Worm (Caenorhabditis elegans): ENCODE results near the gene wrn-1.

DNA sequence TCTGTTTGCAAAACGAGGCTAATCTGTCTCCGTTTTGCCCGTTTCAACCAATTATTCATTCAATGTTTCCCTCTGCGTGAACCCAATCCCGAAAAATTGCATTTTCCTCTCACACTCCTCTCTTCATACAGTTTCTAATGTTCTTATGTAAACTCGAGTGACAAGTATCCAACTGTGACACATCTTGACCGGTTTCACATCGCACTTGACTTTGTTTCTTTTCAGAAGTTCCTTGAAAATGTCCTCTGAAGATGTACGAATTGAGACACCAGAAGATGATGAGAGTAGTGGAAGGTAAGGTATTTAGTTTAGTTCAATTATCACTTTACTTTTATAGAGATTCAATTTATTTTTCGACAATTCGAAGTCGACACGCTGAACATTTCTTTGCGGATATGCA is 22.8 kb upstream of the wrn-1 start, which contains the start of gene abcx-1:
- TF ChIP-seq skn-1 (tag; optimal IDR thresholded peaks at IDR 0.05) (no peak), unc-130 (GFP tag; optimal IDR thresholded peaks at IDR 0.05) (no peak), egl-27 (tag; optimal IDR thresholded peaks at IDR 0.05) (no peak), Y5F2A.4 (GFP tag; optimal IDR thresholded peaks at IDR 0.05) (no peak), mxl-3 (GFP tag; optimal IDR thresholded peaks at IDR 0.05) (no peak), lin-39 (tag; optimal IDR thresholded peaks at IDR 0.05) (no peak), unc-62 (GFP tag; optimal IDR thresholded peaks at IDR 0.05 in 1 of 2) (peak in 1 of 2 experiments; percentile 91), unc-62 (tag; optimal IDR thresholded peaks at IDR 0.05) (no peak), F37D6.2 (tag; optimal IDR thresholded peaks at IDR 0.05) (no peak), F49E8.2 (tag; optimal IDR thresholded peaks at IDR 0.05; ENCODE audit: borderline replicate concordance) (no peak), zag-1 (tag; optimal IDR thresholded peaks at IDR 0.05) (no peak), dmd-9 (GFP tag; IDR thresholded peaks at IDR 0.05) (no peak)

All from whole organism, L4 larva.